Fruit fly (Drosophila melanogaster): Measurements from ENCODE around the gene CG10462.

dm6 chr2L:19764581-19765136, 28.9 kb upstream of the CG10462 start:
- TF ChIP-seq CG30403 (GFP tag; optimal IDR thresholded peaks at IDR 0.05) (no peak), CG16779 (GFP tag; IDR thresholded peaks at IDR 0.05) (no peak), CG15011 (GFP tag; optimal IDR thresholded peaks at IDR 0.05) (no peak), CG31224 (GFP tag; IDR thresholded peaks at IDR 0.05) (no peak), ab (GFP tag; optimal IDR thresholded peaks at IDR 0.05) (no peak), tx (GFP tag; optimal IDR thresholded peaks at IDR 0.05) (no peak), en (GFP tag; optimal IDR thresholded peaks at IDR 0.05) (no peak), sim (GFP tag; IDR thresholded peaks at IDR 0.05) (no peak), CG5180 (GFP tag; optimal IDR thresholded peaks at IDR 0.05) (no peak), hb (GFP tag; IDR thresholded peaks at IDR 0.05; ENCODE audit: partially characterized antibody) (no peak), cg (GFP tag; optimal IDR thresholded peaks at IDR 0.05) (no peak), Lhr (GFP tag; optimal IDR thresholded peaks at IDR 0.05) (no peak), CG8478 (optimal IDR thresholded peaks at IDR 0.05) (no peak)
